Fruit fly (Drosophila melanogaster) whole organism, wandering third instar larva: Measurements from ENCODE around the gene Ccp84Aa.
A peak's percentile ranks its signal among the peaks of the same experiment; 100 is the strongest.

Source experiments
- CG32264 ChIP-seq: fragments of 200-800 bp; sonication (Bioruptor generic); optimal IDR thresholded peaks from 2 replicates; lab custom pipeline; 2016; ENCODE audit warnings: missing biosample characterization, missing genetic modification characterization
- CrebA ChIP-seq: fragments of 200-800 bp; sonication (Bioruptor generic); optimal IDR thresholded peaks from 2 replicates; lab custom pipeline; 2016; ENCODE audit warnings: missing biosample characterization, mild to moderate bottlenecking, missing genetic modification characterization, borderline replicate concordance
- Dfd ChIP-seq: fragments of >200 bp; optimal IDR thresholded peaks from 2 replicates; lab custom pipeline; 2017; ENCODE audit warnings: missing biosample characterization, missing genetic modification characterization
- Dif ChIP-seq: fragments of 200-275, 200-300 bp; sonication (Bioruptor generic); optimal IDR thresholded peaks from 2 replicates; lab custom pipeline; 2018; ENCODE audit warnings: missing biosample characterization, missing genetic modification characterization; ENCODE audit not compliant: partially characterized antibody
- HLH106 ChIP-seq: fragments of 200-800 bp; optimal IDR thresholded peaks from 3 replicates; lab custom pipeline; 2019; ENCODE audit warnings: missing biosample characterization, mild to moderate bottlenecking, missing genetic modification characterization, moderate library complexity
- Hr78 ChIP-seq: fragments of >200 bp; optimal IDR thresholded peaks from 2 replicates; lab custom pipeline; 2017; ENCODE audit warnings: missing biosample characterization, missing genetic modification characterization
- Hr83 ChIP-seq: fragments of 200-300 bp; sonication (Bioruptor generic); optimal IDR thresholded peaks from 2 replicates; lab custom pipeline; 2016; ENCODE audit warnings: missing biosample characterization, mild to moderate bottlenecking, missing genetic modification characterization, moderate library complexity; ENCODE audit not compliant: poor library complexity, severe bottlenecking
- Jra ChIP-seq: sonication (Bioruptor generic); optimal IDR thresholded peaks from 2 replicates; lab custom pipeline; 2016; ENCODE audit warnings: missing biosample characterization, missing genetic modification characterization
- Mio ChIP-seq: sonication (Bioruptor generic); optimal IDR thresholded peaks from 2 replicates; lab custom pipeline; 2016; ENCODE audit warnings: missing biosample characterization, missing genetic modification characterization
- Myc ChIP-seq: fragments of >200 bp; optimal IDR thresholded peaks from 2 replicates; lab custom pipeline; 2017
- N ChIP-seq: fragments of >200 bp; optimal IDR thresholded peaks from 2 replicates; lab custom pipeline; 2018; ENCODE audit warnings: missing biosample characterization, missing external identifiers, missing genetic modification characterization
- OdsH ChIP-seq: fragments of 200-800 bp; sonication (Bioruptor generic); optimal IDR thresholded peaks from 2 replicates; lab custom pipeline; 2016; ENCODE audit warnings: missing biosample characterization, mild to moderate bottlenecking, missing genetic modification characterization
- Sp1 ChIP-seq: fragments of 200-800 bp; sonication (Bioruptor generic); optimal IDR thresholded peaks from 3 replicates; lab custom pipeline; 2019; ENCODE audit warnings: missing biosample characterization, mild to moderate bottlenecking, missing genetic modification characterization, moderate library complexity
- Vsx2 ChIP-seq: fragments of 200-300, 225-300 bp; sonication (Bioruptor generic); optimal IDR thresholded peaks from 2 replicates; lab custom pipeline; 2018; ENCODE audit warnings: missing biosample characterization, missing genetic modification characterization; ENCODE audit not compliant: partially characterized antibody
- br ChIP-seq: fragments of 200-800 bp; sonication (Bioruptor generic); optimal IDR thresholded peaks from 2 replicates; lab custom pipeline; 2016; ENCODE audit warnings: missing biosample characterization, missing genetic modification characterization
- brk ChIP-seq: fragments of 200-800 bp; sonication (Bioruptor generic); optimal IDR thresholded peaks from 2 replicates; lab custom pipeline; 2016; ENCODE audit warnings: missing biosample characterization, mild to moderate bottlenecking, missing genetic modification characterization
- dl ChIP-seq, 2 experiments: fragments of 175-275, 200-275 bp in 1 of 2; fragments of 200-275 bp in 1 of 2; sonication (Bioruptor generic); optimal IDR thresholded peaks; lab custom pipeline; 2018; ENCODE audit warnings: mild to moderate bottlenecking in 2 of 2, missing biosample characterization in 2 of 2, missing genetic modification characterization in 2 of 2, moderate library complexity in 2 of 2; ENCODE audit not compliant: partially characterized antibody in 2 of 2, insufficient read depth in 1 of 2
- dsf ChIP-seq: sonication (Bioruptor generic); optimal IDR thresholded peaks from 2 replicates; lab custom pipeline; 2016; ENCODE audit warnings: missing biosample characterization, missing genetic modification characterization, borderline replicate concordance
- ey ChIP-seq: fragments of 200-800 bp; sonication (Bioruptor generic); optimal IDR thresholded peaks from 2 replicates; lab custom pipeline; 2016; ENCODE audit warnings: missing biosample characterization, missing genetic modification characterization
- foxo ChIP-seq, 2 experiments: fragments of 200-800 bp; sonication (Bioruptor generic); optimal IDR thresholded peaks; 2 replicates in 1 of 2; 3 replicates in 1 of 2; lab custom pipeline; 2016 to 2017; ENCODE audit warnings: missing biosample characterization in 2 of 2, missing genetic modification characterization in 2 of 2
- fru ChIP-seq: fragments of 200-800 bp; sonication (Bioruptor generic); optimal IDR thresholded peaks from 3 replicates; lab custom pipeline; 2016; ENCODE audit warnings: missing biosample characterization, mild to moderate bottlenecking, missing genetic modification characterization
- lola ChIP-seq: fragments of >200 bp; optimal IDR thresholded peaks from 2 replicates; lab custom pipeline; 2017; ENCODE audit warnings: missing biosample characterization, missing genetic modification characterization
- pan ChIP-seq: fragments of >200 bp; optimal IDR thresholded peaks from 2 replicates; lab custom pipeline; 2017
- psq ChIP-seq: fragments of 200-800 bp; sonication (Bioruptor generic); optimal IDR thresholded peaks from 3 replicates; lab custom pipeline; 2017; ENCODE audit warnings: missing biosample characterization, mild to moderate bottlenecking, missing genetic modification characterization, moderate library complexity
- sage ChIP-seq: fragments of 200-800 bp; sonication (Bioruptor generic); optimal IDR thresholded peaks from 2 replicates; lab custom pipeline; 2016; ENCODE audit warnings: missing biosample characterization, mild to moderate bottlenecking, missing genetic modification characterization
- sv ChIP-seq: fragments of 200-800 bp; sonication (Bioruptor generic); optimal IDR thresholded peaks from 3 replicates; lab custom pipeline; 2016; ENCODE audit warnings: missing biosample characterization, missing genetic modification characterization
- tai ChIP-seq: sonication (Bioruptor generic); optimal IDR thresholded peaks from 2 replicates; lab custom pipeline; 2016; ENCODE audit warnings: missing biosample characterization, missing genetic modification characterization
- usp ChIP-seq: fragments of >200 bp; optimal IDR thresholded peaks from 2 replicates; lab custom pipeline; 2017; ENCODE audit warnings: missing biosample characterization, missing genetic modification characterization
- woc ChIP-seq: sonication (Bioruptor generic); optimal IDR thresholded peaks from 2 replicates; lab custom pipeline; 2016; ENCODE audit warnings: missing biosample characterization, mild to moderate bottlenecking, missing genetic modification characterization

Gene Ccp84Aa

dm6 chr3R:6702777-6703176 lies 1.1 kb upstream of the Ccp84Aa start, which contains the start of gene Ccp84Ab:
Gene Ccp84Ab (minus strand): TSS chr3R:6702877.
- TF ChIP-seq HLH106 (tag; lab: Kevin White, UChicago) (no peak), br (no peak), psq (GFP tag; lab: Kevin White, UChicago) (no peak)

DNA sequence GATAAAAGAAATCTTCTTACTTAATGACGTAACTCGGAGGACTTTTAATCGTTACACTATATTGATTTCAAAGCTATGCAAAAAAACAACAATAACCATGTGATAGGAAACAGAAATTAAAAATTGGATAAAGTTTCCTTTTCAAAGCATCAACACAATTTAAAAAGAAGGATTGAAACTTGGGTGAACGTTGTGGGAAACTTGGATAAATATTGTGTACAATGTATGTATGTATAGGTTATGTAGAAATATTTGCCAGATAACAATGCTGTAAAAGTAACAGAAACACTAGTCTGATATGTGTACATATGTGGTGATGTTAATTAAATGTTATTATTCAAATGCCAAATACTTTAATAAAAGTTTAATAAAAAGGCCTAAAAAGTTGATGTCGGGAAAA lies 2.4 kb downstream of the Ccp84Aa start:
- no peak for TF ChIP-seq sage (GFP tag; lab: Kevin White, UChicago)
- no peak for TF ChIP-seq woc (GFP tag; lab: Kevin White, UChicago)
- TF ChIP-seq Hr83 (GFP tag; lab: Kevin White, UChicago) = no peak
- TF ChIP-seq Dif (GFP tag; lab: Kevin White, UChicago) = no peak
- TF ChIP-seq foxo (GFP tag; optimal IDR thresholded peaks at IDR 0.05; lab: Kevin White, UChicago) = no peak
- TF ChIP-seq fru (GFP tag; lab: Kevin White, UChicago) = no peak
- TF ChIP-seq psq (GFP tag; lab: Kevin White, UChicago) = no peak
- TF ChIP-seq HLH106 (tag; lab: Kevin White, UChicago) = no peak
- TF ChIP-seq Jra = no peak
- TF ChIP-seq CG32264 = no peak

dm6 chr3R:6708858-6709257 lies 5.0 kb downstream of the Ccp84Aa start:
- TF ChIP-seq dl (GFP tag; optimal IDR thresholded peaks at IDR 0.05; lab: Kevin White, UChicago; ENCODE audit: insufficient read depth in 1 of 2, partially characterized antibody in 2 of 2) (peak in 1 of 2 experiments; percentile 3), Dif (GFP tag; lab: Kevin White, UChicago) (peak; percentile 57), N (GFP tag; lab: Kevin White, UChicago) (no peak)

- no peak for TF ChIP-seq pan (lab: Kevin White, UChicago)
- no peak for TF ChIP-seq lola (GFP tag; lab: Kevin White, UChicago)
- TF ChIP-seq Sp1 (GFP tag; lab: Kevin White, UChicago) = no peak
- TF ChIP-seq usp (GFP tag; lab: Kevin White, UChicago) = no peak
- TF ChIP-seq fru (GFP tag; lab: Kevin White, UChicago) = no peak
- TF ChIP-seq Hr78 (GFP tag; lab: Kevin White, UChicago) = no peak
- no peak for TF ChIP-seq sv (GFP tag; lab: Kevin White, UChicago)
- TF ChIP-seq Dfd (GFP tag; lab: Kevin White, UChicago) = no peak
- TF ChIP-seq Myc (lab: Kevin White, UChicago) = no peak
- no peak for TF ChIP-seq psq (GFP tag; lab: Kevin White, UChicago)
Measured at dm6 chr3R:6723537-6724171, 19.8 kb downstream of the Ccp84Aa start.

DNA sequence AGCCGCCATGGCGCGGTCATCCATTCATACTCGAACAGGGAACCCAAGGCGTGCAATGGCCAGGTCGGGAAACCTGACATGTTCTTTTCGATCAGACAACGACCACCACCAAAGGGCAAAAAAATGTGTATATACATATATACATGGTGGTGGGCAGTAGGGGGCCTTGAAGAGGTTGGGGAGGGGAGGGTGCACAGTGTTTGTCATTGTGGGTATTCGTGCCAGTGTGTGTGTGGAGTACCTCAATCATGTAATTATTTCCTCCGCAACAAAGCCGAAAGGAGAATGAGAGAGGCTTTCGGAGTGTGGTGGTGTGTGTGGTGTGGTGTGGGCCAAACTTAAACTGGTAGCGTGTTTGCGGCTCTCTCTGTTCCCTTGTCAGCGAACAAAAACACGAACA lies 22.2 kb downstream of the Ccp84Aa start:
- TF ChIP-seq Mio (GFP tag; lab: Kevin White, UChicago) (no peak), Dif (GFP tag; lab: Kevin White, UChicago) (no peak), dsf (GFP tag; lab: Kevin White, UChicago) (no peak), dl (GFP tag; optimal IDR thresholded peaks at IDR 0.05; lab: Kevin White, UChicago; ENCODE audit: insufficient read depth in 1 of 2, partially characterized antibody in 2 of 2) (no peak), OdsH (GFP tag; lab: Kevin White, UChicago) (no peak), brk (GFP tag; lab: Kevin White, UChicago) (no peak), Myc (lab: Kevin White, UChicago) (no peak), Hr78 (GFP tag; lab: Kevin White, UChicago) (no peak), foxo (GFP tag; optimal IDR thresholded peaks at IDR 0.05; lab: Kevin White, UChicago) (no peak), pan (lab: Kevin White, UChicago) (no peak), ey (no peak), N (GFP tag; lab: Kevin White, UChicago) (no peak), fru (GFP tag; lab: Kevin White, UChicago) (no peak)

dm6 chr3R:6735722-6736121 lies 31.8 kb downstream of the Ccp84Aa start:
- TF ChIP-seq br (no peak), tai (GFP tag; lab: Kevin White, UChicago) (no peak), woc (GFP tag; lab: Kevin White, UChicago) (no peak), lola (GFP tag; lab: Kevin White, UChicago) (no peak), Vsx2 (GFP tag; lab: Kevin White, UChicago) (no peak), CG32264 (no peak), dl (GFP tag; optimal IDR thresholded peaks at IDR 0.05; lab: Kevin White, UChicago; ENCODE audit: insufficient read depth in 1 of 2, partially characterized antibody in 2 of 2) (no peak), CrebA (GFP tag; lab: Kevin White, UChicago) (no peak)
